Worm (Caenorhabditis elegans): ENCODE data around the gene cest-30.

cest-30 gene

ce11 chrV:5259448-5259847 lies 3.5 kb downstream of the cest-30 start, which contains the start of gene srt-70:
Gene srt-70, minus strand, starts transcription at chrV:5259548.
- TF ChIP-seq zip-2 (tag; optimal IDR thresholded peaks at IDR 0.05), result no peak
- no peak for TF ChIP-seq rbr-2 (tag; optimal IDR thresholded peaks at IDR 0.05)
- no peak for TF ChIP-seq dve-1 (tag; optimal IDR thresholded peaks at IDR 0.05; ENCODE audit: insufficient read depth)
- no peak for TF ChIP-seq nhr-11 (tag; optimal IDR thresholded peaks at IDR 0.05)
- TF ChIP-seq gei-8 (GFP tag; optimal IDR thresholded peaks at IDR 0.05), result no peak
- TF ChIP-seq ztf-11 (tag; optimal IDR thresholded peaks at IDR 0.05), result no peak
- no peak for TF ChIP-seq zfp-2 (tag; optimal IDR thresholded peaks at IDR 0.05)
- TF ChIP-seq nhr-28 (tag; optimal IDR thresholded peaks at IDR 0.05), result no peak
- no peak for TF ChIP-seq unc-62 (GFP tag; optimal IDR thresholded peaks at IDR 0.05 in 1 of 2)
- TF ChIP-seq unc-62 (tag; optimal IDR thresholded peaks at IDR 0.05), result no peak
- no peak for TF ChIP-seq D1046.2 (GFP tag; IDR thresholded peaks at IDR 0.05)
- no peak for TF ChIP-seq F10B5.3 (tag; optimal IDR thresholded peaks at IDR 0.05)

ce11 chrV:5257358-5257757 lies 5.5 kb downstream of the cest-30 start, which contains the start of gene srt-67:
Gene srt-67, minus strand, starts transcription at chrV:5257458.
- TF ChIP-seq zfp-3 (GFP tag; conservative IDR thresholded peaks at IDR 0.05) (no peak), skn-1 (tag; optimal IDR thresholded peaks at IDR 0.05) (no peak), R02D3.7 (tag; optimal IDR thresholded peaks at IDR 0.05) (no peak), madf-9 (GFP tag; conservative IDR thresholded peaks at IDR 0.05) (no peak), hmg-1.1 (GFP tag; IDR thresholded peaks at IDR 0.05) (no peak), mxl-3 (GFP tag; optimal IDR thresholded peaks at IDR 0.05) (no peak), Y5F2A.4 (GFP tag; optimal IDR thresholded peaks at IDR 0.05) (no peak), lim-7 (GFP tag; IDR thresholded peaks at IDR 0.05) (no peak), daf-12 (tag; optimal IDR thresholded peaks at IDR 0.05) (no peak), F49E8.2 (tag; optimal IDR thresholded peaks at IDR 0.05; ENCODE audit: borderline replicate concordance) (no peak), mep-1 (tag; optimal IDR thresholded peaks at IDR 0.05) (no peak), ZK337.2 (GFP tag; IDR thresholded peaks at IDR 0.05) (no peak), tra-1 (GFP tag; IDR thresholded peaks at IDR 0.05) (no peak), saeg-2 (GFP tag; IDR thresholded peaks at IDR 0.05) (no peak), spr-1 (tag; optimal IDR thresholded peaks at IDR 0.05) (no peak), rbr-2 (tag; optimal IDR thresholded peaks at IDR 0.05) (no peak), snpc-4 (tag; optimal IDR thresholded peaks at IDR 0.05) (no peak), ZK546.5 (tag; optimal IDR thresholded peaks at IDR 0.05) (no peak), fos-1 (tag; optimal IDR thresholded peaks at IDR 0.05) (no peak), vab-7 (GFP tag; IDR thresholded peaks at IDR 0.05) (no peak)

ce11 chrV:5252016-5252415 lies 10.9 kb downstream of the cest-30 start, which contains the start of gene srt-68:
Gene srt-68, minus strand, starts transcription at chrV:5252116.
- TF ChIP-seq mep-1 (tag; optimal IDR thresholded peaks at IDR 0.05), result no peak
- TF ChIP-seq php-3 (GFP tag; IDR thresholded peaks at IDR 0.05), result no peak
- TF ChIP-seq fos-1 (tag; optimal IDR thresholded peaks at IDR 0.05), result no peak
- TF ChIP-seq pha-4 (GFP tag; IDR thresholded peaks at IDR 0.05), result no peak
- TF ChIP-seq pha-4 (tag; optimal IDR thresholded peaks at IDR 0.05), result no peak
- no peak for TF ChIP-seq dmd-9 (GFP tag; IDR thresholded peaks at IDR 0.05)
- TF ChIP-seq mxl-2 (GFP tag; conservative IDR thresholded peaks at IDR 0.05), result no peak
- no peak for TF ChIP-seq ctbp-1 (GFP tag; IDR thresholded peaks at IDR 0.05)
- no peak for TF ChIP-seq lin-29 (GFP tag; IDR thresholded peaks at IDR 0.05)
- no peak for TF ChIP-seq vab-7 (GFP tag; IDR thresholded peaks at IDR 0.05)
- TF ChIP-seq lsy-2 (tag; optimal IDR thresholded peaks at IDR 0.05), result no peak
- no peak for TF ChIP-seq ceh-62 (tag; optimal IDR thresholded peaks at IDR 0.05)
- no peak for TF ChIP-seq zip-11 (GFP tag; IDR thresholded peaks at IDR 0.05)
- TF ChIP-seq Y105C5A.15 (GFP tag; IDR thresholded peaks at IDR 0.05), result no peak
- no peak for TF ChIP-seq R02D3.7 (tag; optimal IDR thresholded peaks at IDR 0.05)
- no peak for TF ChIP-seq ZK337.2 (GFP tag; IDR thresholded peaks at IDR 0.05)
- TF ChIP-seq mdt-29 (GFP tag; IDR thresholded peaks at IDR 0.05), result no peak
- TF ChIP-seq Y75B8A.6 (GFP tag; IDR thresholded peaks at IDR 0.05), result no peak
- TF ChIP-seq fkh-10 (GFP tag; optimal IDR thresholded peaks at IDR 0.05), result no peak
- no peak for TF ChIP-seq daf-19 (GFP tag; conservative IDR thresholded peaks at IDR 0.05)
- TF ChIP-seq ZK546.5 (tag; optimal IDR thresholded peaks at IDR 0.05), result no peak

Measured in whole organism, L4 larva.